Worm (Caenorhabditis elegans) whole organism, L4 larva: ENCODE measurements around the gene Y105C5A.13.
"Not testable (repeated sequence)": the region's sequence is repeated elsewhere in the genome, so short reads cannot be mapped to it uniquely, and the experiment has no call there.

Source experiments
- T20F7.1 ChIP-seq: fragments of 200-800 bp; sonication (Bioruptor generic); optimal IDR thresholded peaks from 2 replicates; lab custom pipeline; 2018; ENCODE audit warnings: mild to moderate bottlenecking, missing genetic modification characterization, missing compliant biosample characterization
- lin-15B ChIP-seq: fragments of 150-350 bp; sonication (generic microtip); optimal IDR thresholded peaks from 3 replicates; lab custom pipeline; 2014; ENCODE audit warnings: missing biosample characterization, missing genetic modification characterization
- nhr-77 ChIP-seq: fragments of 150-350 bp; optimal IDR thresholded peaks from 2 replicates; lab custom pipeline; 2014; ENCODE audit warnings: missing biosample characterization, missing genetic modification characterization
- saeg-2 ChIP-seq: fragments of 200-800 bp; sonication (Bioruptor generic); IDR thresholded peaks from 2 replicates; pipeline ENCODE4 v1.3.6; 2022; ENCODE audit warnings: missing genetic modification reagents, missing genetic modification characterization, missing compliant biosample characterization

ce11 chrIV:15634240-15634789 is 6.7 kb upstream of the Y105C5A.13 start, which contains the start of gene Y105C5A.1274:
- not testable (repeated sequence) for TF ChIP-seq T20F7.1; nhr-77 (tag; lab: Kevin White, UChicago); lin-15B; saeg-2 (GFP tag; lab: Robert Waterston, UW)
